Worm (Caenorhabditis elegans) whole organism, late embryonic: ENCODE measurements around the gene T23G4.127.

Experiments
- ama-1 ChIP-seq: fragments of 150-350 bp; optimal IDR thresholded peaks from 2 replicates; lab custom pipeline; 2014
- ceh-9 ChIP-seq: sonication (generic microtip); optimal IDR thresholded peaks from 2 replicates; lab custom pipeline; 2016; ENCODE audit warnings: mild to moderate bottlenecking, missing genetic modification characterization, inconsistent platforms, missing compliant biosample characterization
- lin-11 ChIP-seq: fragments of 200-800 bp; sonication (Bioruptor generic); optimal IDR thresholded peaks from 2 replicates; lab custom pipeline; 2018; ENCODE audit warnings: mild to moderate bottlenecking, missing genetic modification characterization, missing compliant biosample characterization
- nfya-1 ChIP-seq: sonication (generic microtip); optimal IDR thresholded peaks from 2 replicates; lab custom pipeline; 2017; ENCODE audit warnings: missing genetic modification characterization, mild to moderate bottlenecking, missing compliant biosample characterization, antibody characterized with exemption, moderate library complexity
- pha-4 ChIP-seq: fragments of 150-350 bp; optimal IDR thresholded peaks from 2 replicates; lab custom pipeline; 2018; ENCODE audit warnings: missing biosample characterization, missing genetic modification reagents, missing genetic modification characterization
- rnt-1 ChIP-seq: sonication (generic microtip); optimal IDR thresholded peaks from 2 replicates; lab custom pipeline; 2016; ENCODE audit warnings: missing genetic modification characterization, missing compliant biosample characterization

ce11 chrIV:13647558-13647957 lies 50.9 kb downstream of the T23G4.127 start, which contains the start of gene ule-4:
- TF ChIP-seq ceh-9 (tag; lab: Kevin White, UChicago) (no peak), pha-4 (tag; lab: Kevin White, UChicago) (no peak), nfya-1 (tag; lab: Kevin White, UChicago) (no peak), lin-11 (tag; lab: Kevin White, UChicago) (no peak), rnt-1 (tag; lab: Kevin White, UChicago) (no peak), ama-1 (no peak)
